Fruit fly (Drosophila melanogaster) whole organism, embryonic: Measurements from ENCODE around the gene CG31924.

Source experiments
- Abd-B ChIP-seq: fragments of 200-800 bp; sonication (Bioruptor generic); optimal IDR thresholded peaks from 2 replicates; lab custom pipeline; 2018; ENCODE audit warnings: missing biosample characterization, mild to moderate bottlenecking, missing genetic modification characterization, moderate library complexity
- Bteb2 ChIP-seq: fragments of 200-800 bp; sonication (Bioruptor generic); optimal IDR thresholded peaks from 2 replicates; lab custom pipeline; 2016; ENCODE audit warnings: missing biosample characterization, missing genetic modification characterization
- CG1024 ChIP-seq: fragments of 200-800 bp; sonication (Bioruptor generic); IDR thresholded peaks from 2 replicates; pipeline ENCODE4 v1.3.6; 2022; ENCODE audit warnings: missing biosample characterization, missing genetic modification characterization
- CG10543 ChIP-seq: fragments of 200-800 bp; sonication (Bioruptor generic); optimal IDR thresholded peaks from 3 replicates; lab custom pipeline; 2017; ENCODE audit warnings: missing biosample characterization, mild to moderate bottlenecking, missing genetic modification characterization, moderate library complexity
- CG10654 ChIP-seq: fragments of 200-800 bp; sonication (Bioruptor generic); optimal IDR thresholded peaks from 2 replicates; lab custom pipeline; 2016; ENCODE audit warnings: missing biosample characterization, missing genetic modification characterization
- CG12769 ChIP-seq: fragments of 200-800 bp; sonication (Bioruptor generic); optimal IDR thresholded peaks from 2 replicates; lab custom pipeline; 2019; ENCODE audit warnings: missing biosample characterization, mild to moderate bottlenecking, missing genetic modification characterization, moderate library complexity
- CG13424 ChIP-seq: fragments of 200-800 bp; sonication (Bioruptor generic); optimal IDR thresholded peaks from 2 replicates; lab custom pipeline; 2019; ENCODE audit warnings: missing biosample characterization, mild to moderate bottlenecking, missing genetic modification characterization, moderate library complexity
- CG14014 ChIP-seq: fragments of 200-800 bp; sonication (Bioruptor generic); IDR thresholded peaks from 2 replicates; pipeline ENCODE4 v1.3.6; 2022; ENCODE audit warnings: missing biosample characterization, missing genetic modification characterization
- CG14860 ChIP-seq: fragments of 200-800 bp; sonication (Bioruptor generic); IDR thresholded peaks from 3 replicates; pipeline ENCODE4 v1.3.6; 2022; ENCODE audit warnings: missing biosample characterization, missing genetic modification characterization; ENCODE audit not compliant: partially characterized antibody
- CG17186 ChIP-seq: fragments of 200-800 bp; sonication (Bioruptor generic); optimal IDR thresholded peaks from 3 replicates; lab custom pipeline; 2017; ENCODE audit warnings: missing biosample characterization, missing genetic modification reagents, missing genetic modification characterization
- CG2120 ChIP-seq: fragments of 200-800 bp; sonication (Bioruptor generic); optimal IDR thresholded peaks from 3 replicates; lab custom pipeline; 2016; ENCODE audit warnings: missing biosample characterization, missing genetic modification characterization
- CG2199 ChIP-seq: fragments of 200-800 bp; sonication (Bioruptor generic); IDR thresholded peaks from 3 replicates; pipeline ENCODE4 v1.3.6; 2022; ENCODE audit warnings: missing biosample characterization, missing genetic modification characterization
- CG30020 ChIP-seq: fragments of 200-800 bp; optimal IDR thresholded peaks from 2 replicates; lab custom pipeline; 2019; ENCODE audit warnings: missing biosample characterization, mild to moderate bottlenecking, missing genetic modification characterization, moderate library complexity
- CG30431 ChIP-seq: fragments of 200-800 bp; sonication (Bioruptor generic); optimal IDR thresholded peaks from 2 replicates; lab custom pipeline; 2017; ENCODE audit warnings: missing biosample characterization, missing genetic modification characterization
- CG6654 ChIP-seq: fragments of 200-800 bp; sonication (Bioruptor generic); optimal IDR thresholded peaks from 2 replicates; lab custom pipeline; 2017; ENCODE audit warnings: missing biosample characterization, mild to moderate bottlenecking, missing genetic modification characterization
- CG7357 ChIP-seq: fragments of 200-800 bp; sonication (Bioruptor generic); IDR thresholded peaks from 3 replicates; pipeline ENCODE4 v1.3.6; 2022; ENCODE audit warnings: missing biosample characterization, missing genetic modification characterization
- CG9727 ChIP-seq: fragments of 200-800 bp; sonication (Bioruptor generic); optimal IDR thresholded peaks from 3 replicates; lab custom pipeline; 2017; ENCODE audit warnings: missing biosample characterization, mild to moderate bottlenecking, missing genetic modification characterization
- Dad ChIP-seq: fragments of 200-800 bp; sonication (Bioruptor generic); optimal IDR thresholded peaks from 3 replicates; lab custom pipeline; 2016; ENCODE audit warnings: missing biosample characterization, missing genetic modification characterization
- Dbx ChIP-seq: fragments of 200-800 bp; sonication (Bioruptor generic); IDR thresholded peaks from 3 replicates; pipeline ENCODE4 v1.3.6; 2022; ENCODE audit warnings: missing biosample characterization, missing genetic modification characterization
- E2f2 ChIP-seq: fragments of 200-800 bp; sonication (Bioruptor generic); IDR thresholded peaks from 2 replicates; pipeline ENCODE4 v1.3.6; 2022; ENCODE audit warnings: missing biosample characterization, missing genetic modification characterization
- MESR4 ChIP-seq: fragments of 200-800 bp; sonication (Bioruptor generic); optimal IDR thresholded peaks from 2 replicates; lab custom pipeline; 2018; ENCODE audit warnings: missing biosample characterization, mild to moderate bottlenecking, missing genetic modification characterization, moderate library complexity
- Sox100B ChIP-seq: fragments of 200-800 bp; sonication (Bioruptor generic); optimal IDR thresholded peaks from 3 replicates; lab custom pipeline; 2018; ENCODE audit warnings: missing biosample characterization, mild to moderate bottlenecking, missing genetic modification characterization
- Sry-β ChIP-seq: fragments of 200-800 bp; sonication (Bioruptor generic); optimal IDR thresholded peaks from 2 replicates; lab custom pipeline; 2018; ENCODE audit warnings: missing biosample characterization, mild to moderate bottlenecking, missing genetic modification characterization, moderate library complexity
- Tbp ChIP-seq: fragments of >200 bp; optimal IDR thresholded peaks from 2 replicates; lab custom pipeline; 2018; ENCODE audit warnings: missing biosample characterization, missing genetic modification characterization
- al ChIP-seq: fragments of 200-800 bp; sonication (Bioruptor generic); IDR thresholded peaks from 2 replicates; pipeline ENCODE4 v1.3.6; 2022; ENCODE audit warnings: missing biosample characterization, missing genetic modification characterization
- amos ChIP-seq: fragments of 200-800 bp; sonication (Bioruptor generic); IDR thresholded peaks from 2 replicates; pipeline ENCODE4 v1.3.6; 2022; ENCODE audit warnings: missing biosample characterization, missing genetic modification characterization; ENCODE audit not compliant: partially characterized antibody
- ase ChIP-seq: fragments of 200-800 bp; sonication (Bioruptor generic); IDR thresholded peaks from 3 replicates; pipeline ENCODE4 v1.3.6; 2022; ENCODE audit warnings: missing biosample characterization, missing genetic modification characterization
- ato ChIP-seq: fragments of 200-800 bp; sonication (Bioruptor generic); IDR thresholded peaks from 2 replicates; pipeline ENCODE4 v1.3.6; 2022; ENCODE audit warnings: missing biosample characterization, missing genetic modification characterization; ENCODE audit not compliant: partially characterized antibody
- bab2 ChIP-seq: fragments of 200-800 bp; sonication (Bioruptor generic); optimal IDR thresholded peaks from 2 replicates; lab custom pipeline; 2016; ENCODE audit warnings: missing biosample characterization, missing genetic modification characterization
- btn ChIP-seq: fragments of 200-800 bp; sonication (Bioruptor generic); optimal IDR thresholded peaks from 2 replicates; lab custom pipeline; 2016; ENCODE audit warnings: missing biosample characterization, missing genetic modification characterization
- chinmo ChIP-seq: fragments of 200-800 bp; sonication (Bioruptor generic); IDR thresholded peaks from 4 replicates; pipeline ENCODE4 v1.3.6; 2022; ENCODE audit warnings: missing biosample characterization, missing genetic modification characterization; ENCODE audit not compliant: partially characterized antibody
- corto ChIP-seq: fragments of 200-800 bp; sonication (Bioruptor generic); optimal IDR thresholded peaks from 2 replicates; lab custom pipeline; 2016; ENCODE audit warnings: missing biosample characterization, mild to moderate bottlenecking, missing genetic modification characterization, moderate library complexity
- crc ChIP-seq: fragments of 200-800 bp; sonication (Bioruptor generic); optimal IDR thresholded peaks from 2 replicates; lab custom pipeline; 2016; ENCODE audit warnings: missing biosample characterization, missing genetic modification characterization
- croc ChIP-seq: fragments of 200-800 bp; sonication (Bioruptor generic); conservative IDR thresholded peaks from 3 replicates; pipeline ENCODE4 v1.3.6; 2022; ENCODE audit warnings: missing biosample characterization, missing genetic modification characterization
- crp ChIP-seq, 2 experiments: fragments of 200-800 bp; sonication (Bioruptor generic); optimal IDR thresholded peaks; 2 replicates in 1 of 2; 3 replicates in 1 of 2; lab custom pipeline; 2017; ENCODE audit warnings: missing biosample characterization in 2 of 2, missing genetic modification characterization in 2 of 2, mild to moderate bottlenecking in 1 of 2, moderate library complexity in 1 of 2
- dmrt11E ChIP-seq: fragments of 200-800 bp; sonication (Bioruptor generic); optimal IDR thresholded peaks from 3 replicates; lab custom pipeline; 2018; ENCODE audit warnings: missing biosample characterization, mild to moderate bottlenecking, missing genetic modification characterization, moderate library complexity
- en ChIP-seq: fragments of 200-800 bp; sonication (Bioruptor generic); optimal IDR thresholded peaks from 2 replicates; lab custom pipeline; 2016; ENCODE audit warnings: missing biosample characterization, missing genetic modification characterization
- eve ChIP-seq, 2 experiments: fragments of >200 bp; optimal IDR thresholded peaks; 2 replicates each; lab custom pipeline; 2017; ENCODE audit warnings: missing biosample characterization in 2 of 2, missing genetic modification characterization in 2 of 2
- fd96Cb ChIP-seq: fragments of 200-800 bp; sonication (Bioruptor generic); optimal IDR thresholded peaks from 2 replicates; lab custom pipeline; 2018; ENCODE audit warnings: missing biosample characterization, mild to moderate bottlenecking, missing genetic modification characterization, moderate library complexity
- fru ChIP-seq: fragments of >200 bp; optimal IDR thresholded peaks from 2 replicates; lab custom pipeline; 2017
- gt ChIP-seq: fragments of 200-800 bp; sonication (Bioruptor generic); IDR thresholded peaks from 2 replicates; pipeline ENCODE4 v1.3.6; 2022; ENCODE audit warnings: missing biosample characterization, missing genetic modification characterization
- ham ChIP-seq: fragments of 200-800 bp; sonication (Bioruptor generic); IDR thresholded peaks from 2 replicates; pipeline ENCODE4 v1.3.6; 2022; ENCODE audit warnings: missing biosample characterization, missing genetic modification characterization
- ken ChIP-seq: fragments of 200-800 bp; sonication (Bioruptor generic); IDR thresholded peaks from 3 replicates; pipeline ENCODE4 v1.3.6; 2022; ENCODE audit warnings: missing biosample characterization, missing genetic modification characterization
- lov ChIP-seq, 2 experiments: fragments of 200-800 bp in 1 of 2; fragments of >200 bp in 1 of 2; sonication (Bioruptor generic) in 1 of 2; IDR thresholded peaks in 1 of 2; optimal IDR thresholded peaks in 1 of 2; 2 replicates in 1 of 2; 3 replicates in 1 of 2; pipeline versions ENCODE4 v1.3.6 to Lab custom; 2017 to 2022; ENCODE audit warnings: missing biosample characterization in 1 of 2, missing genetic modification characterization in 1 of 2
- odd ChIP-seq: fragments of 200-800 bp; sonication (Bioruptor generic); optimal IDR thresholded peaks from 2 replicates; lab custom pipeline; 2017; ENCODE audit warnings: missing biosample characterization, mild to moderate bottlenecking, missing genetic modification characterization
- psq ChIP-seq: fragments of 200-800 bp; sonication (Bioruptor generic); optimal IDR thresholded peaks from 2 replicates; lab custom pipeline; 2017; ENCODE audit warnings: missing biosample characterization, missing genetic modification characterization
- slp2 ChIP-seq: fragments of 200-800 bp; sonication (Bioruptor generic); optimal IDR thresholded peaks from 2 replicates; lab custom pipeline; 2016; ENCODE audit warnings: missing biosample characterization, missing genetic modification characterization
- sqz ChIP-seq: fragments of 200-800 bp; sonication (Bioruptor generic); optimal IDR thresholded peaks from 3 replicates; lab custom pipeline; 2018; ENCODE audit warnings: missing biosample characterization, mild to moderate bottlenecking, missing genetic modification characterization
- vnd ChIP-seq: fragments of 200-800 bp; sonication (Bioruptor generic); IDR thresholded peaks from 3 replicates; pipeline ENCODE4 v1.3.6; 2022; ENCODE audit warnings: missing biosample characterization, missing genetic modification characterization; ENCODE audit not compliant: partially characterized antibody

Gene CG31924

DNA sequence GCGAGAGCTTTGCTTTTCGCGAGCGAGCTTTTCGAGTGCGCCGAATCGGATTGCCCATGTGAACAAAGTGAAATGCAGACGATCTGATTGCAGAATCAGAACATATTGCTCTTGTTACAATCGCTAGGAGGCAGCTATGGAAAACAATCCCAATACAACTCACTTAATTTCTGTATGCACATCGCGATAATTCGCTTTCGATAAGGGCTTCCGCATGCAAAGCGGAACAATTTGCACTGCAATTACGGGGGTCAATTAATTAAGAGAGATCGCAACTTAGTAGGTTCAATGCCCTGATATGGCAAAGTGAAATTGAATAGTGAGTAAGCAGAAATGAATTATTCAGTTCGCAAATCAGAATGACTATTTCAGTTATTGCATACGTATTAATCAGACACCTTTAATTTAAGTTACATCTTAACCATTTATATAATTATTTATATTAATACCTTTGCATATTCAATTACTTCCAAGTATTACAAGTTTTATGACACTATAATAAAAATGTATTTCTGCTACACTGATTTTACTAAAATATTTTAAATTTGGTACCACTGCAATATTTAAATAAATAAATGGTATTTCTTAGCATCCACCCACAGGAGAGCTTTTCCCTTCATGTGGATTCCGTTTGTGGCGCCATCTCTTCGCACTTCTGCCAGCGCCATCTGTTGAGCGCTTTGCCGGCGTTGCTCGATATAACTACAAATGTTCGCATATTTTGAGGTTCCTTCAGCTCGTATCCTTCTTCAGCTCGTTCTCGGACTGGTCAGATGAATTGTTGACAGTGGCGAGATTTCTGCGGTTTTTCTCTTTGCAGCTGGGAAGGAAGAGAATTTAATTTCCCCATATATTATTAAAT lies 7.3 kb upstream of the CG31924 start, which contains the start of gene NLaz (continued):
- TF ChIP-seq lov (optimal IDR thresholded peaks at IDR 0.05; lab: Kevin White, UChicago) (no peak), lov (GFP tag; IDR thresholded peaks at IDR 0.05; lab: Robert Waterston, UW) (no peak), Sry-β (GFP tag; lab: Kevin White, UChicago) (no peak), sqz (GFP tag; lab: Kevin White, UChicago) (no peak), Bteb2 (GFP tag; lab: Kevin White, UChicago) (no peak), CG30020 (tag; lab: Kevin White, UChicago) (no peak), CG10543 (GFP tag; lab: Kevin White, UChicago) (no peak), Dad (GFP tag; lab: Kevin White, UChicago) (no peak), bab2 (GFP tag; lab: Kevin White, UChicago) (peak; percentile 65), CG14014 (GFP tag; lab: Robert Waterston, UW) (0 out of 2 replicates have a peak, but pooled peaks have one; percentile 7), Tbp (no peak), psq (no peak), Dbx (peak; percentile 65; the same call in 1 of the 3 replicates), ken (GFP tag; lab: Robert Waterston, UW) (peak; percentile 83; the same call in 2 of the 3 replicates), vnd (no peak), ato (GFP tag; lab: Robert Waterston, UW) (no peak), Abd-B (GFP tag; lab: Kevin White, UChicago) (no peak), gt (GFP tag; lab: Robert Waterston, UW) (no peak), chinmo (GFP tag; lab: Robert Waterston, UW) (no peak), CG7357 (GFP tag; lab: Robert Waterston, UW) (no peak), CG13424 (tag; lab: Kevin White, UChicago) (no peak), Sox100B (GFP tag; lab: Kevin White, UChicago) (no peak), al (no peak), CG30431 (GFP tag; lab: Kevin White, UChicago) (peak; percentile 34), croc (GFP tag; lab: Robert Waterston, UW) (no peak), dmrt11E (tag; lab: Kevin White, UChicago) (no peak), crp (GFP tag; optimal IDR thresholded peaks at IDR 0.05; lab: Kevin White, UChicago) (no peak), corto (GFP tag; lab: Kevin White, UChicago) (no peak), CG2120 (no peak), crc (GFP tag; lab: Kevin White, UChicago) (no peak), eve (GFP tag; optimal IDR thresholded peaks at IDR 0.05; lab: Kevin White, UChicago) (no peak), odd (GFP tag; lab: Kevin White, UChicago) (no peak), CG10654 (no peak), slp2 (GFP tag; lab: Kevin White, UChicago) (no peak), ase (GFP tag; lab: Robert Waterston, UW) (peak; percentile 36; the same call in 2 of the 3 replicates), CG2199 (GFP tag; lab: Robert Waterston, UW) (no peak; the same call in 2 of the 3 replicates), E2f2 (GFP tag; lab: Robert Waterston, UW) (no peak), CG12769 (tag; lab: Kevin White, UChicago) (no peak), fru (lab: Kevin White, UChicago) (no peak), CG17186 (GFP tag; lab: Kevin White, UChicago) (no peak), btn (GFP tag; lab: Kevin White, UChicago) (peak; percentile 38), MESR4 (GFP tag; lab: Kevin White, UChicago) (no peak), CG6654 (GFP tag; lab: Kevin White, UChicago) (no peak), en (no peak), CG9727 (no peak), amos (GFP tag; lab: Robert Waterston, UW) (no peak), CG1024 (GFP tag; lab: Robert Waterston, UW) (no peak), CG14860 (GFP tag; lab: Robert Waterston, UW) (no peak), ham (no peak), fd96Cb (tag; lab: Kevin White, UChicago) (no peak)
